Fruit fly (Drosophila melanogaster) Kc167 (cell line): Measurements from ENCODE around the gene noc.

Source experiments
- psq ChIP-seq: fragments of >200 bp; optimal IDR thresholded peaks from 2 replicates; lab custom pipeline; 2017; ENCODE audit warnings: missing external identifiers
- ttk ChIP-seq: sonication (Bioruptor generic); optimal IDR thresholded peaks from 2 replicates; lab custom pipeline; 2017; ENCODE audit warnings: missing external identifiers

- no peak for TF ChIP-seq psq (lab: Kevin White, UChicago)
- TF ChIP-seq ttk (lab: Kevin White, UChicago) = no peak
These were observed 49.3 kb downstream of the noc start for dm6 chr2L:14539872-14540524.
